Worm (Caenorhabditis elegans) whole organism, young adult: ENCODE data around the gene srxa-16.

Source experiments
- C17E4.6 ChIP-seq: fragments of 200-800 bp; sonication (Bioruptor generic); IDR thresholded peaks from 2 replicates; pipeline ENCODE4 v1.3.6; 2022; ENCODE audit warnings: missing genetic modification reagents, missing genetic modification characterization, missing compliant biosample characterization
- F10E7.11 ChIP-seq: sonication (generic microtip); optimal IDR thresholded peaks from 2 replicates; lab custom pipeline; 2017; ENCODE audit warnings: mild to moderate bottlenecking, missing genetic modification characterization, moderate library complexity, missing compliant biosample characterization
- F33H1.4 ChIP-seq: fragments of 200-800 bp; sonication (Bioruptor generic); IDR thresholded peaks from 2 replicates; pipeline ENCODE4 v1.3.6; 2022; ENCODE audit warnings: missing genetic modification reagents, missing genetic modification characterization, missing compliant biosample characterization
- K12H6.12 ChIP-seq: fragments of 200-800 bp; sonication (Bioruptor generic); optimal IDR thresholded peaks from 2 replicates; lab custom pipeline; 2018; ENCODE audit warnings: mild to moderate bottlenecking, missing genetic modification characterization, missing compliant biosample characterization
- Y56A3A.18 ChIP-seq: fragments of 200-800 bp; sonication (Bioruptor generic); IDR thresholded peaks from 2 replicates; pipeline ENCODE4 v1.3.6; 2022; ENCODE audit warnings: missing genetic modification reagents, missing genetic modification characterization, missing compliant biosample characterization
- Y79H2A.3 ChIP-seq: fragments of 200-800 bp; sonication (Bioruptor generic); conservative IDR thresholded peaks from 2 replicates; pipeline ENCODE4 v1.3.6; 2022; ENCODE audit warnings: missing genetic modification reagents, missing genetic modification characterization, missing compliant biosample characterization
- ama-1 ChIP-seq, 3 experiments: fragments of 150-350 bp in 1 of 3; sonication (generic microtip) in 2 of 3; optimal IDR thresholded peaks; 2 replicates each; lab custom pipeline; 2014 to 2018; ENCODE audit warnings: missing biosample characterization in 2 of 3, missing genetic modification characterization in 2 of 3, missing genetic modification reagents in 2 of 3
- cebp-1 ChIP-seq, 2 experiments: fragments of 200-800 bp in 1 of 2; sonication (Bioruptor generic) in 1 of 2; sonication (generic microtip) in 1 of 2; IDR thresholded peaks in 1 of 2; optimal IDR thresholded peaks in 1 of 2; 2 replicates each; pipeline versions ENCODE4 v1.3.6 to Lab custom; 2017 to 2022; ENCODE audit warnings: missing compliant biosample characterization in 2 of 2, missing genetic modification characterization in 2 of 2, mild to moderate bottlenecking in 1 of 2, missing genetic modification reagents in 1 of 2, moderate library complexity in 1 of 2
- ceh-58 ChIP-seq: fragments of 200-800 bp; sonication (Bioruptor generic); IDR thresholded peaks from 2 replicates; pipeline ENCODE4 v1.3.6; 2022; ENCODE audit warnings: missing genetic modification characterization, missing compliant biosample characterization
- dpff-1 ChIP-seq: sonication (generic microtip); optimal IDR thresholded peaks from 2 replicates; lab custom pipeline; 2017; ENCODE audit warnings: mild to moderate bottlenecking, missing genetic modification characterization, missing compliant biosample characterization
- egl-44 ChIP-seq: fragments of 200-800 bp; sonication (Bioruptor generic); IDR thresholded peaks from 2 replicates; pipeline ENCODE4 v1.3.6; 2022; ENCODE audit warnings: missing genetic modification reagents, missing genetic modification characterization, missing compliant biosample characterization
- gei-17 ChIP-seq: fragments of 200-800 bp; sonication (Bioruptor generic); optimal IDR thresholded peaks from 2 replicates; lab custom pipeline; 2018; ENCODE audit warnings: mild to moderate bottlenecking, missing genetic modification characterization, missing compliant biosample characterization
- lag-1 ChIP-seq: fragments of 200-800 bp; sonication (Bioruptor generic); IDR thresholded peaks from 2 replicates; pipeline ENCODE4 v1.3.6; 2022; ENCODE audit warnings: missing genetic modification reagents, missing genetic modification characterization, missing compliant biosample characterization
- let-526 ChIP-seq: fragments of 200-800 bp; sonication (Bioruptor generic); IDR thresholded peaks from 2 replicates; pipeline ENCODE4 v1.3.6; 2022; ENCODE audit warnings: missing genetic modification reagents, missing genetic modification characterization, missing compliant biosample characterization
- lin-40 ChIP-seq: sonication (generic microtip); optimal IDR thresholded peaks from 2 replicates; lab custom pipeline; 2016; ENCODE audit warnings: missing genetic modification characterization, mild to moderate bottlenecking, missing compliant biosample characterization, missing genotype, missing genetic modification reagents
- lir-1 ChIP-seq: fragments of 200-800 bp; sonication (Bioruptor generic); conservative IDR thresholded peaks from 2 replicates; pipeline ENCODE4 v1.3.6; 2022; ENCODE audit warnings: missing genetic modification reagents, missing genetic modification characterization, missing compliant biosample characterization
- lsl-1 ChIP-seq: fragments of 200-800 bp; sonication (Bioruptor generic); optimal IDR thresholded peaks from 2 replicates; lab custom pipeline; 2018; ENCODE audit warnings: mild to moderate bottlenecking, missing genetic modification characterization, moderate library complexity, missing compliant biosample characterization
- madf-6 ChIP-seq: fragments of 200-800 bp; sonication (Bioruptor generic); IDR thresholded peaks from 2 replicates; pipeline ENCODE4 v1.3.6; 2022; ENCODE audit warnings: missing genetic modification reagents, missing genetic modification characterization, missing compliant biosample characterization
- madf-8 ChIP-seq: fragments of 200-800 bp; sonication (Bioruptor generic); conservative IDR thresholded peaks from 2 replicates; pipeline ENCODE4 v1.3.6; 2022; ENCODE audit warnings: missing genetic modification reagents, missing genetic modification characterization, missing compliant biosample characterization
- nhr-27 ChIP-seq: fragments of 200-800 bp; sonication (Bioruptor generic); optimal IDR thresholded peaks from 2 replicates; lab custom pipeline; 2018; ENCODE audit warnings: mild to moderate bottlenecking, missing genetic modification characterization, moderate library complexity, missing compliant biosample characterization
- nhr-80 ChIP-seq: sonication (generic microtip); optimal IDR thresholded peaks from 2 replicates; lab custom pipeline; 2016; ENCODE audit warnings: missing genetic modification characterization, missing compliant biosample characterization
- nhr-90 ChIP-seq: sonication (generic microtip); optimal IDR thresholded peaks from 2 replicates; lab custom pipeline; 2016; ENCODE audit warnings: missing genotype, mild to moderate bottlenecking, missing genetic modification characterization, missing compliant biosample characterization
- rpc-1 ChIP-seq, 2 experiments: fragments of 150-350 bp in 1 of 2; sonication (generic microtip) in 1 of 2; optimal IDR thresholded peaks; 2 replicates each; lab custom pipeline; 2014 to 2018; ENCODE audit warnings: missing biosample characterization in 1 of 2, missing genetic modification characterization in 1 of 2, missing genetic modification reagents in 1 of 2, missing genotype in 1 of 2
- snpc-1.3 ChIP-seq: sonication (generic microtip); optimal IDR thresholded peaks from 2 replicates; lab custom pipeline; 2017; ENCODE audit warnings: missing genetic modification characterization, mild to moderate bottlenecking, missing compliant biosample characterization, antibody characterized with exemption, moderate library complexity, missing genotype, missing genetic modification reagents; ENCODE audit not compliant: insufficient read depth
- unc-62 ChIP-seq: fragments of 150-350 bp; optimal IDR thresholded peaks from 2 replicates; lab custom pipeline; 2014; ENCODE audit warnings: missing biosample characterization, missing genetic modification reagents, missing genetic modification characterization
- zim-3 ChIP-seq: sonication (generic microtip); optimal IDR thresholded peaks from 2 replicates; lab custom pipeline; 2017; ENCODE audit warnings: mild to moderate bottlenecking, missing genetic modification characterization, moderate library complexity, missing compliant biosample characterization
- ztf-28 ChIP-seq: fragments of 200-800 bp; sonication (Bioruptor generic); IDR thresholded peaks from 2 replicates; pipeline ENCODE4 v1.3.6; 2022; ENCODE audit warnings: missing genetic modification reagents, missing genetic modification characterization, missing compliant biosample characterization
- ztf-3 ChIP-seq: fragments of 200-800 bp; sonication (Bioruptor generic); optimal IDR thresholded peaks from 2 replicates; lab custom pipeline; 2018; ENCODE audit warnings: mild to moderate bottlenecking, missing genetic modification characterization, missing compliant biosample characterization

srxa-16 gene

DNA sequence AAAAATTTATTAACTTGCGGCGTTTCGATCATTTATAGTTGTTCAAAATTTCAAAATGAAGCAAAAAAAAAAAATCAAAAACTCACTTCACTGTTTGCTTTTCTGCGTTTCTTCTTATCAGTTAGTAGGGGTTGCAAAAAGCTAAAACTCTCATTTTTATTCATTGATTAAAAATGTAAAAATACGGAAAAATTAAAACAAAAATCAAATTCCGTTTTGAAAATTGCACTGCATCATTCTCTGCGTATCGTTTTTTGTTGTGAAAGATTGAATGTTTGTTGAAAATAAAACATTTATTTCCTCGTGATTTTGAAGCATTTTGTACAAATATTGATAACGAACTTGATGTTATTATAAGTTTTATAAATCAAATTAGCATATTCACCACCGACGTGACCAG is 15.0 kb upstream of the srxa-16 start:
- TF ChIP-seq nhr-80 (tag; lab: Kevin White, UChicago), result peak; percentile 31
- TF ChIP-seq K12H6.12 (tag; lab: Kevin White, UChicago), result no peak
- no peak for TF ChIP-seq C17E4.6 (GFP tag; lab: Robert Waterston, UW)
- no peak for TF ChIP-seq nhr-27 (tag; lab: Kevin White, UChicago)
- TF ChIP-seq cebp-1 (GFP tag; IDR thresholded peaks at IDR 0.05; lab: Robert Waterston, UW), result no peak
- peak; percentile 29 for TF ChIP-seq cebp-1 (tag; optimal IDR thresholded peaks at IDR 0.05; lab: Kevin White, UChicago)

DNA sequence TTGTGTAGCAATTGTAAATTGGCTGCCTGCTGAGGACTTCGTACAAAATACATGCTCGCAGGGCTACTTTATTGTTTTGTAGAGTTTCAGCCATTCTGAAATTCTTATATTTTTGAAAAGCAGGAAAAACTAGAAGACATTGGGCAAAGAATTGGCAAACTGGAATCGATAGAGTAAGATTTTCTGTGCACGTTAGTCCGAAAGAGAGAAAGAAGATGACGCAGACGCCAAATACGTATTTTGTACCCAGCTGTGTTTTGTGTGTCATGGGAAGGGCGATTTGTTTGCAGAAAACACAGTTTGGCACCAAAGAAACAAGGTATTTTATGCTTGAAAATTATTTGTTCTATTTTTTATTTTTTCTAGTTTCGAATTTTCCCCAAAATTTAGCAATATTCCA is 13.3 kb upstream of the srxa-16 start, which contains the start of gene fbxa-143:
fbxa-143 (minus strand) TSS at position 101 of the 400 bp plus-strand sequence.
- no peak for TF ChIP-seq egl-44 (GFP tag; lab: Robert Waterston, UW)
- no peak for TF ChIP-seq let-526 (GFP tag; lab: Robert Waterston, UW)
- no peak for TF ChIP-seq madf-6 (GFP tag; lab: Robert Waterston, UW)
- no peak for TF ChIP-seq nhr-27 (tag; lab: Kevin White, UChicago)
- no peak for TF ChIP-seq nhr-90 (tag; lab: Kevin White, UChicago)
- no peak for TF ChIP-seq C17E4.6 (GFP tag; lab: Robert Waterston, UW)
- TF ChIP-seq Y79H2A.3 (GFP tag; lab: Robert Waterston, UW), result no peak
- TF ChIP-seq lag-1, result no peak
- no peak for TF ChIP-seq F33H1.4 (GFP tag; lab: Robert Waterston, UW)
- no peak for TF ChIP-seq nhr-80 (tag; lab: Kevin White, UChicago)
- no peak for TF ChIP-seq F10E7.11 (tag; lab: Kevin White, UChicago)
- no peak for TF ChIP-seq dpff-1 (tag; lab: Kevin White, UChicago)
- no peak for TF ChIP-seq snpc-1.3 (tag; lab: Kevin White, UChicago)
- TF ChIP-seq lsl-1 (GFP tag; lab: Kevin White, UChicago), result no peak
- TF ChIP-seq zim-3 (tag; lab: Kevin White, UChicago), result no peak
- no peak for TF ChIP-seq ceh-58 (GFP tag; lab: Robert Waterston, UW)
- TF ChIP-seq lir-1, result no peak
- TF ChIP-seq rpc-1 (optimal IDR thresholded peaks at IDR 0.05; lab: Kevin White, UChicago), result no peak
- TF ChIP-seq rpc-1 (tag; optimal IDR thresholded peaks at IDR 0.05; lab: Kevin White, UChicago), result no peak
- no peak for TF ChIP-seq ztf-28
- TF ChIP-seq, all 124 proteins: peak for 0

DNA sequence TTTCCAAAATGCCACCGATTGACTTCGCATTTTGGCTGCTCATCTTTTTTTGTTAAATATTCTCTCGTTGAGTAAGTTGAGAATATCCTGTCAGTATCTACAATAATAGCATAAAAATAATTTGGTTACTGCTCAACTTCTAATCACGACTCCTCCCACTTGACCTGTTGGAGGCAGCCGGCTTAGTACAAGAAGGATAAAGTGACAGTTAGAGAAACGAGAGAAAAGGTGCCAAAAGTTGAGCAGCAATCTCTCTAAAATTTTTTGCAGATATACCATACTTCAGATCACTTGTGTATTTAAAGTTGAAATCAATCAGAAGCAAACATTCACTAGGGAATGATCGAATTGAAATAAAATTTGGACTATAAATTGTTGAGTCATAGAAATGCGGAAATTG is 10.6 kb upstream of the srxa-16 start, which contains the start of gene nhr-111:
nhr-111 (minus strand) TSS at position 101 of the 400 bp plus-strand sequence.
- no peak for TF ChIP-seq unc-62 (GFP tag; lab: Kevin White, UChicago)
- TF ChIP-seq lin-40 (tag; lab: Kevin White, UChicago), result no peak
- TF ChIP-seq, all 124 proteins: peak for 0

DNA sequence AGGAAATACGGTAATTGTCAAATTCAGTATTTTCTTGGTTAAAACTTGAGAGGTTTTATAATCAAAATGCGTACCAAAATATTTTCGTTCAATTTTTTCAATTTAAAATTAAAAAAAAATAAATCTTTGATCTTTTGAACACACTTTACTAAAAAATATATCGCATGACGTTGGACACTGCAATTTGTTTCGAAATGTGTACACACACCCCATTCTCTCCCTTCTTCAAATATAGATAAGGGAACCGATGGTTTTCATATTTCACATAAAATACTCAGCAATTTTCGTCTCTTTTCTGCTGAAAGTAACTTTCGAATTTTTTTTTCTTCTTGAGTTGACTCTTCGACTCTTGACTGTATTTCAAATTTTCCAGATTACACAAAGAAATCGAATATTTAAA is 7.3 kb upstream of the srxa-16 start:
- no peak for TF ChIP-seq cebp-1 (GFP tag; IDR thresholded peaks at IDR 0.05; lab: Robert Waterston, UW)
- TF ChIP-seq cebp-1 (tag; optimal IDR thresholded peaks at IDR 0.05; lab: Kevin White, UChicago), result peak; percentile 5
- TF ChIP-seq madf-8 (GFP tag; lab: Robert Waterston, UW), result no peak
- TF ChIP-seq Y56A3A.18 (GFP tag; lab: Robert Waterston, UW), result no peak
- no peak for TF ChIP-seq lag-1

DNA sequence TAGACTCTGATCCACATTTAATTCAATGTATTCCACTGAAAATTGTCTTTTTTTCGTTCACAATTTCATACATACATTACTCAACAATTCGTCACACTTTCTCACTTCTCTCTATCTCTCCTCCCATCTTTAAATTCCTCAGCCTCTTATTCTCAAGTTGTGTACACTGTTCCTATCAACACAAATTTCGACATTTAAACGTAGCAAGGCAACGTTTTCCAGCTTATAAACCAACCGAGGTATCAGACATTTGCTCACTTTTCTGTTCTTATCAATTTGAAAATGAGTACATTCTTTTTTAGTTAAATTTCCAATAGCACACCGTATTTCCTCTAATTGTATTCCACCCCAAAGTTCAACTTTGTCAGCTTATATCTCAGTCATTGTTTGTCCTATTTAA is 6.8 kb upstream of the srxa-16 start, which contains the start of gene skr-3:
skr-3 (plus strand) TSS at position 163 of the 400 bp plus-strand sequence.
- TF ChIP-seq ama-1 (optimal IDR thresholded peaks at IDR 0.05; lab: Kevin White, UChicago), result no peak
- no peak for TF ChIP-seq ama-1 (GFP tag; optimal IDR thresholded peaks at IDR 0.05; lab: Kevin White, UChicago)
- peak; percentile 23 for TF ChIP-seq nhr-80 (tag; lab: Kevin White, UChicago)
- TF ChIP-seq gei-17 (GFP tag; lab: Kevin White, UChicago), result no peak
- TF ChIP-seq ztf-3 (GFP tag; lab: Kevin White, UChicago), result no peak
